Fruit fly (Drosophila melanogaster) whole organism, embryonic: ENCODE results near the gene Naa20A.

ENCODE experiments used
- Asciz ChIP-seq: fragments of 200-800 bp; sonication (Bioruptor generic); optimal IDR thresholded peaks from 2 replicates; lab custom pipeline; 2017; ENCODE audit warnings: missing biosample characterization, mild to moderate bottlenecking, missing genetic modification characterization, missing genetic modification reagents
- C15 ChIP-seq: fragments of 200-800 bp; sonication (Bioruptor generic); IDR thresholded peaks from 3 replicates; pipeline ENCODE4 v1.3.6; 2022; ENCODE audit warnings: missing biosample characterization, missing genetic modification characterization
- CG13296 ChIP-seq: fragments of 200-800 bp; sonication (Bioruptor generic); optimal IDR thresholded peaks from 3 replicates; lab custom pipeline; 2018; ENCODE audit warnings: missing biosample characterization, mild to moderate bottlenecking, missing genetic modification characterization
- CG13775 ChIP-seq: fragments of 200-800 bp; sonication (Bioruptor generic); optimal IDR thresholded peaks from 3 replicates; lab custom pipeline; 2017; ENCODE audit warnings: missing biosample characterization, mild to moderate bottlenecking, missing genetic modification characterization
- CG15269 ChIP-seq: fragments of 200-800 bp; sonication (Bioruptor generic); optimal IDR thresholded peaks from 2 replicates; lab custom pipeline; 2018; ENCODE audit warnings: missing biosample characterization, mild to moderate bottlenecking, missing genetic modification characterization, moderate library complexity
- CG15479 ChIP-seq: fragments of 200-800 bp; sonication (Bioruptor generic); optimal IDR thresholded peaks from 3 replicates; lab custom pipeline; 2019; ENCODE audit warnings: missing biosample characterization, mild to moderate bottlenecking, missing genetic modification characterization, moderate library complexity
- CG15514 ChIP-seq: fragments of 200-800 bp; sonication (Bioruptor generic); optimal IDR thresholded peaks from 3 replicates; lab custom pipeline; 2017; ENCODE audit warnings: missing biosample characterization, missing genetic modification characterization, mild to moderate bottlenecking, moderate library complexity, missing genetic modification reagents
- CG15601 ChIP-seq: fragments of 200-800 bp; sonication (Bioruptor generic); optimal IDR thresholded peaks from 3 replicates; lab custom pipeline; 2019; ENCODE audit warnings: missing biosample characterization, mild to moderate bottlenecking, missing genetic modification characterization, moderate library complexity
- CG16815 ChIP-seq: fragments of 200-800 bp; sonication (Bioruptor generic); optimal IDR thresholded peaks from 3 replicates; lab custom pipeline; 2017; ENCODE audit warnings: missing biosample characterization, mild to moderate bottlenecking, missing genetic modification characterization
- CG18599 ChIP-seq: fragments of 200-800 bp; sonication (Bioruptor generic); optimal IDR thresholded peaks from 3 replicates; lab custom pipeline; 2017; ENCODE audit warnings: missing biosample characterization, missing genetic modification characterization, mild to moderate bottlenecking, moderate library complexity, missing genetic modification reagents
- CG2202 ChIP-seq: fragments of 200-800 bp; sonication (Bioruptor generic); optimal IDR thresholded peaks from 2 replicates; lab custom pipeline; 2018; ENCODE audit warnings: missing biosample characterization, mild to moderate bottlenecking, missing genetic modification characterization
- CG2889 ChIP-seq: fragments of 200-800 bp; sonication (Bioruptor generic); IDR thresholded peaks from 3 replicates; pipeline ENCODE4 v1.3.6; 2022; ENCODE audit warnings: missing biosample characterization, missing genetic modification characterization
- CG31365 ChIP-seq: fragments of 200-800 bp; sonication (Bioruptor generic); optimal IDR thresholded peaks from 2 replicates; lab custom pipeline; 2018; ENCODE audit warnings: missing biosample characterization, mild to moderate bottlenecking, missing genetic modification characterization
- CG34376 ChIP-seq: fragments of 200-800 bp; sonication (Bioruptor generic); optimal IDR thresholded peaks from 2 replicates; lab custom pipeline; 2018; ENCODE audit warnings: missing biosample characterization, mild to moderate bottlenecking, missing genetic modification characterization
- CG4282 ChIP-seq: fragments of 200-800 bp; sonication (Bioruptor generic); optimal IDR thresholded peaks from 2 replicates; lab custom pipeline; 2016; ENCODE audit warnings: missing biosample characterization, missing genetic modification characterization
- CG4617 ChIP-seq: fragments of 200-800 bp; sonication (Bioruptor generic); optimal IDR thresholded peaks from 3 replicates; lab custom pipeline; 2016; ENCODE audit warnings: missing biosample characterization, missing genetic modification characterization, borderline replicate concordance
- CG7786 ChIP-seq: fragments of 200-800 bp; sonication (Bioruptor generic); optimal IDR thresholded peaks from 2 replicates; lab custom pipeline; 2016; ENCODE audit warnings: missing biosample characterization, missing genetic modification characterization
- CG7987 ChIP-seq: fragments of 200-800 bp; sonication (Bioruptor generic); optimal IDR thresholded peaks from 2 replicates; lab custom pipeline; 2018; ENCODE audit warnings: missing biosample characterization, mild to moderate bottlenecking, missing genetic modification characterization, moderate library complexity
- CG8290 ChIP-seq, 3 experiments: fragments of 200-800 bp; sonication (Bioruptor generic); optimal IDR thresholded peaks; 2 replicates each; lab custom pipeline; 2016 to 2019; ENCODE audit warnings: missing biosample characterization in 3 of 3, missing genetic modification characterization in 3 of 3, mild to moderate bottlenecking in 2 of 3, moderate library complexity in 1 of 3
- CG9727 ChIP-seq: fragments of 200-800 bp; sonication (Bioruptor generic); optimal IDR thresholded peaks from 3 replicates; lab custom pipeline; 2017; ENCODE audit warnings: missing biosample characterization, mild to moderate bottlenecking, missing genetic modification characterization
- CG9932 ChIP-seq: fragments of 200-800 bp; sonication (Bioruptor generic); IDR thresholded peaks from 2 replicates; pipeline ENCODE4 v1.3.6; 2022; ENCODE audit warnings: missing biosample characterization, missing genetic modification characterization
- CkIIα-i1 ChIP-seq: fragments of 200-800 bp; sonication (Bioruptor generic); IDR thresholded peaks from 2 replicates; pipeline ENCODE4 v1.3.6; 2022; ENCODE audit warnings: missing biosample characterization, missing genetic modification characterization
- D19B ChIP-seq: fragments of 200-800 bp; sonication (Bioruptor generic); optimal IDR thresholded peaks from 2 replicates; lab custom pipeline; 2017; ENCODE audit warnings: missing biosample characterization, mild to moderate bottlenecking, missing genetic modification characterization
- Dad ChIP-seq: fragments of 200-800 bp; sonication (Bioruptor generic); optimal IDR thresholded peaks from 3 replicates; lab custom pipeline; 2016; ENCODE audit warnings: missing biosample characterization, missing genetic modification characterization
- Doc3 ChIP-seq: fragments of 200-800 bp; sonication (Bioruptor generic); IDR thresholded peaks from 3 replicates; pipeline ENCODE4 v1.3.6; 2022; ENCODE audit warnings: missing biosample characterization, missing genetic modification characterization; ENCODE audit not compliant: partially characterized antibody
- Gug ChIP-seq: fragments of 200-800 bp; sonication (Bioruptor generic); IDR thresholded peaks from 4 replicates; pipeline ENCODE4 v1.3.6; 2022; ENCODE audit warnings: missing biosample characterization, missing genetic modification characterization
- HLH54F ChIP-seq: fragments of 200-800 bp; sonication (Bioruptor generic); optimal IDR thresholded peaks from 3 replicates; lab custom pipeline; 2016; ENCODE audit warnings: missing biosample characterization, missing genetic modification characterization
- Hr51 ChIP-seq, 2 experiments: fragments of 200-800 bp; sonication (Bioruptor generic); optimal IDR thresholded peaks; 2 replicates in 1 of 2; 3 replicates in 1 of 2; lab custom pipeline; 2016 to 2018; ENCODE audit warnings: missing biosample characterization in 2 of 2, missing genetic modification characterization in 2 of 2, mild to moderate bottlenecking in 1 of 2, moderate library complexity in 1 of 2
- NC2β ChIP-seq: fragments of 200-800 bp; sonication (Bioruptor generic); optimal IDR thresholded peaks from 2 replicates; lab custom pipeline; 2016; ENCODE audit warnings: missing biosample characterization, missing genetic modification characterization
- Opbp ChIP-seq: fragments of 200-800 bp; sonication (Bioruptor generic); IDR thresholded peaks from 3 replicates; pipeline ENCODE4 v1.3.6; 2022; ENCODE audit warnings: missing biosample characterization, missing genetic modification characterization; ENCODE audit not compliant: partially characterized antibody
- Optix ChIP-seq: fragments of 200-800 bp; sonication (Bioruptor generic); IDR thresholded peaks from 3 replicates; pipeline ENCODE4 v1.3.6; 2022; ENCODE audit warnings: missing biosample characterization, missing genetic modification characterization
- Rx ChIP-seq: fragments of 200-800 bp; sonication (Bioruptor generic); IDR thresholded peaks from 2 replicates; pipeline ENCODE4 v1.3.6; 2022; ENCODE audit warnings: missing biosample characterization, missing genetic modification characterization
- Side ChIP-seq: fragments of 200-800 bp; sonication (Bioruptor generic); optimal IDR thresholded peaks from 2 replicates; lab custom pipeline; 2016; ENCODE audit warnings: missing biosample characterization, missing genetic modification characterization
- Sox102F ChIP-seq: fragments of 200-800 bp; sonication (Bioruptor generic); optimal IDR thresholded peaks from 2 replicates; lab custom pipeline; 2018; ENCODE audit warnings: missing biosample characterization, mild to moderate bottlenecking, missing genetic modification characterization, moderate library complexity
- TFAM ChIP-seq: fragments of 200-800 bp; sonication (Bioruptor generic); optimal IDR thresholded peaks from 2 replicates; lab custom pipeline; 2017; ENCODE audit warnings: missing biosample characterization, missing genetic modification characterization, inconsistent platforms
- Vsx1 ChIP-seq: fragments of 200-800 bp; sonication (Bioruptor generic); optimal IDR thresholded peaks from 2 replicates; lab custom pipeline; 2017; ENCODE audit warnings: missing biosample characterization, mild to moderate bottlenecking, missing genetic modification characterization, missing genetic modification reagents
- Xbp1 ChIP-seq: fragments of 200-800 bp; sonication (Bioruptor generic); optimal IDR thresholded peaks from 3 replicates; lab custom pipeline; 2016; ENCODE audit warnings: missing biosample characterization, mild to moderate bottlenecking, missing genetic modification characterization
- Xrp1 ChIP-seq: fragments of 200-800 bp; sonication (Bioruptor generic); IDR thresholded peaks from 2 replicates; pipeline ENCODE4 v1.3.6; 2022; ENCODE audit warnings: missing biosample characterization, missing genetic modification characterization
- bbx ChIP-seq: fragments of 200-800 bp; sonication (Bioruptor generic); IDR thresholded peaks from 2 replicates; pipeline ENCODE4 v1.3.6; 2022; ENCODE audit warnings: missing biosample characterization, missing genetic modification characterization; ENCODE audit not compliant: partially characterized antibody
- bowl ChIP-seq: fragments of 200-800 bp; sonication (Bioruptor generic); IDR thresholded peaks from 2 replicates; pipeline ENCODE4 v1.3.6; 2022; ENCODE audit warnings: missing biosample characterization, missing genetic modification characterization
- fru ChIP-seq: fragments of >200 bp; optimal IDR thresholded peaks from 2 replicates; lab custom pipeline; 2017
- fu2 ChIP-seq: fragments of 200-800 bp; sonication (Bioruptor generic); optimal IDR thresholded peaks from 2 replicates; lab custom pipeline; 2016; ENCODE audit warnings: missing biosample characterization, missing genetic modification characterization
- jumu ChIP-seq: fragments of 200-800 bp; sonication (Bioruptor generic); optimal IDR thresholded peaks from 3 replicates; lab custom pipeline; 2016; ENCODE audit warnings: missing biosample characterization, missing genetic modification characterization
- pan ChIP-seq, 4 experiments: fragments of >200 bp in 3 of 4; fragments of 200-800 bp in 1 of 4; sonication (Bioruptor generic) in 1 of 4; optimal IDR thresholded peaks in 3 of 4; IDR thresholded peaks in 1 of 4; 2 replicates each; pipeline versions ENCODE4 v1.3.6 to Lab custom; 2017 to 2022; ENCODE audit warnings: missing biosample characterization in 2 of 4, missing genetic modification characterization in 2 of 4, mixed read lengths in 1 of 4
- pzg ChIP-seq: fragments of 200-800 bp; sonication (Bioruptor generic); optimal IDR thresholded peaks from 3 replicates; lab custom pipeline; 2018; ENCODE audit warnings: missing biosample characterization, mild to moderate bottlenecking, missing genetic modification characterization, moderate library complexity
- sisA ChIP-seq: fragments of 200-800 bp; sonication (Bioruptor generic); IDR thresholded peaks from 2 replicates; pipeline ENCODE4 v1.3.6; 2022; ENCODE audit warnings: missing biosample characterization, missing genetic modification characterization
- ssp ChIP-seq: fragments of 200-800 bp; sonication (Bioruptor generic); IDR thresholded peaks from 2 replicates; pipeline ENCODE4 v1.3.6; 2022; ENCODE audit warnings: missing biosample characterization, missing genetic modification characterization
- sug ChIP-seq: fragments of 200-800 bp; optimal IDR thresholded peaks from 2 replicates; lab custom pipeline; 2019; ENCODE audit warnings: missing biosample characterization, mild to moderate bottlenecking, missing genetic modification characterization, moderate library complexity
- vfl ChIP-seq: fragments of 200-800 bp; sonication (Bioruptor generic); optimal IDR thresholded peaks from 2 replicates; lab custom pipeline; 2016; ENCODE audit warnings: missing biosample characterization, missing genetic modification characterization

The Naa20A gene

DNA sequence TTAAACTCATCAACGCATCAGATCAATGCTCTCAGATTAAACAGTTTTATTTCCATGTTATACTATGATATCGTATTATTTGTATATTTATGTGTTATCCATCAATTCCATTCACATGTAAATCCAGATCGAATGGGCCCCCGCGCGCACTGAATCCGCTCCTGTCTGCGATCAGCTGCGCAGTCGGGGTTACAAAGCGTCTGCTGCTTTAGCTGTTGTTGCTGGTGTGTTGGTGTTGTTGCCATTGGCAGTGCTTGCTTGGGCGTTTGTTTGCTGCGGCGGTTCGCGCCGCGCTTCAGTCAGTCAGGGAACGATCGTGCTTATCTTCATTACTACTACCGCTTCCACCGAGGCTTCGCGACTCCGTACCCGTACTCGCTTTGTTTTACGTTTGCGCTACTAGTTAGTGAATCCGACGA is 44.1 kb upstream of the Naa20A start, which contains the start of gene Zw (continued):
- TF ChIP-seq Opbp (GFP tag; lab: Robert Waterston, UW) (peak; percentile 80), TFAM (GFP tag; lab: Kevin White, UChicago) (no peak), fru (lab: Kevin White, UChicago) (no peak), jumu (GFP tag; lab: Kevin White, UChicago) (no peak), CG7987 (GFP tag; lab: Kevin White, UChicago) (no peak), CG4282 (GFP tag; lab: Kevin White, UChicago) (no peak), CG2889 (GFP tag; lab: Robert Waterston, UW) (0 out of 3 replicates have a peak, but pooled peaks have one; percentile 29), CG9932 (GFP tag; lab: Robert Waterston, UW) (peak; percentile 88), C15 (GFP tag; lab: Robert Waterston, UW) (no peak), HLH54F (GFP tag; lab: Kevin White, UChicago) (peak; percentile 53), CG13775 (no peak), CkIIα-i1 (GFP tag; lab: Robert Waterston, UW) (no peak), bbx (GFP tag; lab: Robert Waterston, UW) (peak; percentile 61), Gug (GFP tag; lab: Robert Waterston, UW) (peak; percentile 93), CG2202 (tag; lab: Kevin White, UChicago) (no peak), Optix (GFP tag; lab: Robert Waterston, UW) (0 out of 3 replicates have a peak, but pooled peaks have one; percentile 60), CG13296 (peak; percentile 28), vfl (GFP tag; lab: Kevin White, UChicago) (peak; percentile 44), CG4617 (GFP tag; lab: Kevin White, UChicago) (no peak), pan (optimal IDR thresholded peaks at IDR 0.05; lab: Kevin White, UChicago) (no peak), pan (GFP tag; optimal IDR thresholded peaks at IDR 0.05 in 1 of 2, IDR thresholded peaks at IDR 0.05 in 1 of 2) (peak in 1 of 2 experiments; percentile 54), sug (peak; percentile 62), CG15601 (no peak), Hr51 (GFP tag; optimal IDR thresholded peaks at IDR 0.05; lab: Kevin White, UChicago) (peak; percentile 2 to 3), bowl (GFP tag; lab: Robert Waterston, UW) (no peak), CG15269 (tag; lab: Kevin White, UChicago) (peak; percentile 52), CG8290 (GFP tag; optimal IDR thresholded peaks at IDR 0.05; lab: Kevin White, UChicago) (no peak), CG8290 (tag; optimal IDR thresholded peaks at IDR 0.05; lab: Kevin White, UChicago) (peak in 1 of 2 experiments; percentile 88), CG7786 (peak; percentile 49), CG34376 (GFP tag; lab: Kevin White, UChicago) (peak; percentile 38), Vsx1 (no peak), CG9727 (GFP tag; lab: Kevin White, UChicago) (no peak), Dad (GFP tag; lab: Kevin White, UChicago) (no peak), ssp (no peak), D19B (GFP tag; lab: Kevin White, UChicago) (peak; percentile 30), Asciz (GFP tag; lab: Kevin White, UChicago) (no peak), CG18599 (GFP tag; lab: Kevin White, UChicago) (peak; percentile 14), Doc3 (GFP tag; lab: Robert Waterston, UW) (no peak), Xrp1 (peak; percentile 66), NC2β (GFP tag; lab: Kevin White, UChicago) (no peak), Xbp1 (GFP tag; lab: Kevin White, UChicago) (peak; percentile 45), CG31365 (tag; lab: Kevin White, UChicago) (no peak), sisA (GFP tag; lab: Robert Waterston, UW) (peak; percentile 71), Side (peak; percentile 24), Rx (GFP tag; lab: Robert Waterston, UW) (no peak), CG16815 (GFP tag; lab: Kevin White, UChicago) (peak; percentile 45), CG15479 (GFP tag; lab: Kevin White, UChicago) (no peak), CG15514 (GFP tag; lab: Kevin White, UChicago) (peak; percentile 7), fu2 (GFP tag; lab: Kevin White, UChicago) (peak; percentile 30), Sox102F (peak; percentile 26), pzg (no peak)
